Fruit fly (Drosophila melanogaster) whole organism, embryonic: Measurements from ENCODE around the gene CG13247.

ENCODE experiments used
- ATbp ChIP-seq: fragments of 200-800 bp; sonication (Bioruptor generic); optimal IDR thresholded peaks from 2 replicates; lab custom pipeline; 2017; ENCODE audit warnings: missing biosample characterization, mild to moderate bottlenecking, missing genetic modification characterization, missing genetic modification reagents
- Ada2b ChIP-seq: fragments of 200-800 bp; sonication (Bioruptor generic); IDR thresholded peaks from 2 replicates; pipeline ENCODE4 v1.3.6; 2022; ENCODE audit warnings: missing biosample characterization, missing genetic modification characterization
- CG10431 ChIP-seq: fragments of 200-800 bp; sonication (Bioruptor generic); optimal IDR thresholded peaks from 3 replicates; lab custom pipeline; 2018; ENCODE audit warnings: missing biosample characterization, mild to moderate bottlenecking, missing genetic modification characterization
- CG10959 ChIP-seq: fragments of 200-800 bp; sonication (Bioruptor generic); IDR thresholded peaks from 2 replicates; pipeline ENCODE4 v1.3.6; 2022; ENCODE audit warnings: missing biosample characterization, missing genetic modification characterization
- CG11560 ChIP-seq: fragments of 200-800 bp; sonication (Bioruptor generic); IDR thresholded peaks from 3 replicates; pipeline ENCODE4 v1.3.6; 2022; ENCODE audit warnings: missing biosample characterization, missing genetic modification characterization
- CG11696 ChIP-seq: fragments of 200-800 bp; sonication (Bioruptor generic); IDR thresholded peaks from 2 replicates; pipeline ENCODE4 v1.3.6; 2022; ENCODE audit warnings: missing biosample characterization, missing genetic modification characterization
- CG14667 ChIP-seq: fragments of 200-800 bp; sonication (Bioruptor generic); IDR thresholded peaks from 2 replicates; pipeline ENCODE4 v1.3.6; 2022; ENCODE audit warnings: missing biosample characterization, missing genetic modification characterization
- CG15011 ChIP-seq: fragments of 200-800 bp; sonication (Bioruptor generic); optimal IDR thresholded peaks from 3 replicates; lab custom pipeline; 2018; ENCODE audit warnings: missing biosample characterization, mild to moderate bottlenecking, missing genetic modification characterization
- CG16779 ChIP-seq: fragments of 200-800 bp; sonication (Bioruptor generic); IDR thresholded peaks from 2 replicates; pipeline ENCODE4 v1.3.6; 2022; ENCODE audit warnings: missing biosample characterization, missing genetic modification characterization
- CG31224 ChIP-seq: fragments of 200-800 bp; sonication (Bioruptor generic); IDR thresholded peaks from 2 replicates; pipeline ENCODE4 v1.3.6; 2022; ENCODE audit warnings: missing biosample characterization, missing genetic modification characterization
- CG31388 ChIP-seq: fragments of 200-800 bp; sonication (Bioruptor generic); optimal IDR thresholded peaks from 2 replicates; lab custom pipeline; 2016; ENCODE audit warnings: missing biosample characterization, missing genetic modification characterization
- CG31441 ChIP-seq: fragments of 200-800 bp; sonication (Bioruptor generic); IDR thresholded peaks from 2 replicates; pipeline ENCODE4 v1.3.6; 2022; ENCODE audit warnings: missing biosample characterization, missing genetic modification characterization
- CG32532 ChIP-seq: fragments of 200-800 bp; sonication (Bioruptor generic); IDR thresholded peaks from 2 replicates; pipeline ENCODE4 v1.3.6; 2022; ENCODE audit warnings: missing biosample characterization, missing genetic modification characterization
- CG6791 ChIP-seq: fragments of 200-800 bp; sonication (Bioruptor generic); IDR thresholded peaks from 3 replicates; pipeline ENCODE4 v1.3.6; 2022; ENCODE audit warnings: missing biosample characterization, missing genetic modification characterization; ENCODE audit not compliant: partially characterized antibody
- CG7928 ChIP-seq: fragments of 200-800 bp; sonication (Bioruptor generic); optimal IDR thresholded peaks from 2 replicates; lab custom pipeline; 2017; ENCODE audit warnings: missing biosample characterization, mild to moderate bottlenecking, missing genetic modification characterization
- CG9817 ChIP-seq: fragments of 200-800 bp; sonication (Bioruptor generic); optimal IDR thresholded peaks from 2 replicates; lab custom pipeline; 2018; ENCODE audit warnings: missing biosample characterization, mild to moderate bottlenecking, missing genetic modification characterization, moderate library complexity
- Doc2 ChIP-seq: fragments of 200-800 bp; sonication (Bioruptor generic); IDR thresholded peaks from 2 replicates; pipeline ENCODE4 v1.3.6; 2022; ENCODE audit warnings: missing biosample characterization, missing genetic modification characterization
- Eip74EF ChIP-seq, 2 experiments: fragments of 200-800 bp in 1 of 2; fragments of >200 bp in 1 of 2; sonication (Bioruptor generic) in 1 of 2; optimal IDR thresholded peaks; 2 replicates each; lab custom pipeline; 2017 to 2019; ENCODE audit warnings: missing biosample characterization in 2 of 2, missing genetic modification characterization in 2 of 2, mild to moderate bottlenecking in 1 of 2, moderate library complexity in 1 of 2
- Elba2 ChIP-seq: fragments of 200-800 bp; sonication (Bioruptor generic); optimal IDR thresholded peaks from 3 replicates; lab custom pipeline; 2016; ENCODE audit warnings: missing biosample characterization, missing genetic modification characterization
- HLH3B ChIP-seq: fragments of 200-800 bp; sonication (Bioruptor generic); IDR thresholded peaks from 2 replicates; pipeline ENCODE4 v1.3.6; 2022; ENCODE audit warnings: missing biosample characterization, missing genetic modification characterization
- HLH54F ChIP-seq: fragments of 200-800 bp; sonication (Bioruptor generic); optimal IDR thresholded peaks from 3 replicates; lab custom pipeline; 2016; ENCODE audit warnings: missing biosample characterization, missing genetic modification characterization
- Hand ChIP-seq: fragments of 200-800 bp; sonication (Bioruptor generic); optimal IDR thresholded peaks from 2 replicates; lab custom pipeline; 2017; ENCODE audit warnings: mild to moderate bottlenecking, missing biosample characterization, missing genetic modification reagents, missing genetic modification characterization
- HmgZ ChIP-seq: fragments of 200-800 bp; sonication (Bioruptor generic); optimal IDR thresholded peaks from 2 replicates; lab custom pipeline; 2018; ENCODE audit warnings: missing biosample characterization, mild to moderate bottlenecking, missing genetic modification characterization
- Hmr ChIP-seq: fragments of 200-800 bp; sonication (Bioruptor generic); optimal IDR thresholded peaks from 3 replicates; lab custom pipeline; 2017; ENCODE audit warnings: mild to moderate bottlenecking, missing biosample characterization, missing genetic modification reagents, missing genetic modification characterization
- Lhr ChIP-seq: fragments of 200-800 bp; sonication (Bioruptor generic); optimal IDR thresholded peaks from 3 replicates; lab custom pipeline; 2017; ENCODE audit warnings: mild to moderate bottlenecking, missing biosample characterization, missing genetic modification reagents, missing genetic modification characterization
- Lim3 ChIP-seq: fragments of 200-800 bp; sonication (Bioruptor generic); IDR thresholded peaks from 2 replicates; pipeline ENCODE4 v1.3.6; 2022; ENCODE audit warnings: missing biosample characterization, missing genetic modification characterization
- Nf-YC ChIP-seq: fragments of 200-800 bp; optimal IDR thresholded peaks from 3 replicates; lab custom pipeline; 2019; ENCODE audit warnings: missing biosample characterization, mild to moderate bottlenecking, missing genetic modification characterization, moderate library complexity
- Six4 ChIP-seq: fragments of 200-800 bp; sonication (Bioruptor generic); optimal IDR thresholded peaks from 2 replicates; lab custom pipeline; 2016; ENCODE audit warnings: missing biosample characterization, missing genetic modification characterization
- Ssrp ChIP-seq: fragments of 200-800 bp; sonication (Bioruptor generic); optimal IDR thresholded peaks from 2 replicates; lab custom pipeline; 2018; ENCODE audit warnings: missing biosample characterization, mild to moderate bottlenecking, missing genetic modification characterization, moderate library complexity
- bsh ChIP-seq, 2 experiments: fragments of 200-800 bp; sonication (Bioruptor generic); optimal IDR thresholded peaks; 2 replicates each; lab custom pipeline; 2017 to 2018; ENCODE audit warnings: mild to moderate bottlenecking in 2 of 2, missing biosample characterization in 2 of 2, missing genetic modification characterization in 2 of 2, moderate library complexity in 1 of 2
- cad ChIP-seq: fragments of >200 bp; optimal IDR thresholded peaks from 2 replicates; lab custom pipeline; 2017; ENCODE audit warnings: missing biosample characterization, missing genetic modification characterization
- chm ChIP-seq: fragments of 200-800 bp; sonication (Bioruptor generic); IDR thresholded peaks from 2 replicates; pipeline ENCODE4 v1.3.6; 2022; ENCODE audit warnings: missing biosample characterization, missing genetic modification characterization
- croc ChIP-seq: fragments of 200-800 bp; sonication (Bioruptor generic); conservative IDR thresholded peaks from 3 replicates; pipeline ENCODE4 v1.3.6; 2022; ENCODE audit warnings: missing biosample characterization, missing genetic modification characterization
- dimm ChIP-seq: fragments of 200-800 bp; sonication (Bioruptor generic); IDR thresholded peaks from 2 replicates; pipeline ENCODE4 v1.3.6; 2022; ENCODE audit warnings: missing biosample characterization, missing genetic modification characterization
- gsb ChIP-seq: fragments of 200-800 bp; sonication (Bioruptor generic); IDR thresholded peaks from 2 replicates; pipeline ENCODE4 v1.3.6; 2022; ENCODE audit warnings: missing biosample characterization, missing genetic modification characterization
- inv ChIP-seq: fragments of 200-800 bp; sonication (Bioruptor generic); IDR thresholded peaks from 2 replicates; pipeline ENCODE4 v1.3.6; 2022; ENCODE audit warnings: missing biosample characterization, missing genetic modification characterization; ENCODE audit not compliant: partially characterized antibody
- klu ChIP-seq: fragments of 200-800 bp; sonication (Bioruptor generic); IDR thresholded peaks from 2 replicates; pipeline ENCODE4 v1.3.6; 2022; ENCODE audit warnings: missing biosample characterization, missing genetic modification characterization
- mam ChIP-seq: fragments of 200-800 bp; sonication (Bioruptor generic); optimal IDR thresholded peaks from 3 replicates; lab custom pipeline; 2016; ENCODE audit warnings: missing biosample characterization, missing genetic modification characterization
- onecut ChIP-seq: fragments of 200-800 bp; sonication (Bioruptor generic); IDR thresholded peaks from 2 replicates; pipeline ENCODE4 v1.3.6; 2022; ENCODE audit warnings: missing biosample characterization, missing genetic modification characterization
- phol ChIP-seq: fragments of 200-800 bp; sonication (Bioruptor generic); optimal IDR thresholded peaks from 3 replicates; lab custom pipeline; 2018; ENCODE audit warnings: missing biosample characterization, mild to moderate bottlenecking, missing genetic modification characterization, moderate library complexity
- pum ChIP-seq: fragments of 200-800 bp; sonication (Bioruptor generic); optimal IDR thresholded peaks from 2 replicates; lab custom pipeline; 2016; ENCODE audit warnings: missing biosample characterization, missing genetic modification characterization
- run ChIP-seq: fragments of 200-800 bp; sonication (Bioruptor generic); optimal IDR thresholded peaks from 3 replicates; lab custom pipeline; 2018; ENCODE audit warnings: missing biosample characterization, mild to moderate bottlenecking, missing genetic modification characterization
- sim ChIP-seq: fragments of 200-800 bp; sonication (Bioruptor generic); IDR thresholded peaks from 2 replicates; pipeline ENCODE4 v1.3.6; 2022; ENCODE audit warnings: missing biosample characterization, missing genetic modification characterization
- sisA ChIP-seq: fragments of 200-800 bp; sonication (Bioruptor generic); IDR thresholded peaks from 2 replicates; pipeline ENCODE4 v1.3.6; 2022; ENCODE audit warnings: missing biosample characterization, missing genetic modification characterization
- tgo ChIP-seq: fragments of 200-800 bp; sonication (Bioruptor generic); IDR thresholded peaks from 3 replicates; pipeline ENCODE4 v1.3.6; 2022; ENCODE audit warnings: missing biosample characterization, missing genetic modification characterization
- trh ChIP-seq: fragments of 200-800 bp; sonication (Bioruptor generic); optimal IDR thresholded peaks from 2 replicates; lab custom pipeline; 2016; ENCODE audit warnings: missing biosample characterization, missing genetic modification characterization
- tup ChIP-seq: fragments of 200-800 bp; sonication (Bioruptor generic); optimal IDR thresholded peaks from 2 replicates; lab custom pipeline; 2016; ENCODE audit warnings: missing biosample characterization, mild to moderate bottlenecking, missing genetic modification characterization, moderate library complexity
- tx ChIP-seq: fragments of 200-800 bp; sonication (Bioruptor generic); optimal IDR thresholded peaks from 2 replicates; lab custom pipeline; 2016; ENCODE audit warnings: missing biosample characterization, missing genetic modification characterization
- unpg ChIP-seq: fragments of 200-800 bp; sonication (Bioruptor generic); optimal IDR thresholded peaks from 3 replicates; lab custom pipeline; 2018; ENCODE audit warnings: missing biosample characterization, mild to moderate bottlenecking, missing genetic modification characterization, moderate library complexity
- zen ChIP-seq: fragments of 200-800 bp; sonication (Bioruptor generic); optimal IDR thresholded peaks from 3 replicates; lab custom pipeline; 2018; ENCODE audit warnings: missing biosample characterization, mild to moderate bottlenecking, missing genetic modification characterization, moderate library complexity

The CG13247 gene

DNA sequence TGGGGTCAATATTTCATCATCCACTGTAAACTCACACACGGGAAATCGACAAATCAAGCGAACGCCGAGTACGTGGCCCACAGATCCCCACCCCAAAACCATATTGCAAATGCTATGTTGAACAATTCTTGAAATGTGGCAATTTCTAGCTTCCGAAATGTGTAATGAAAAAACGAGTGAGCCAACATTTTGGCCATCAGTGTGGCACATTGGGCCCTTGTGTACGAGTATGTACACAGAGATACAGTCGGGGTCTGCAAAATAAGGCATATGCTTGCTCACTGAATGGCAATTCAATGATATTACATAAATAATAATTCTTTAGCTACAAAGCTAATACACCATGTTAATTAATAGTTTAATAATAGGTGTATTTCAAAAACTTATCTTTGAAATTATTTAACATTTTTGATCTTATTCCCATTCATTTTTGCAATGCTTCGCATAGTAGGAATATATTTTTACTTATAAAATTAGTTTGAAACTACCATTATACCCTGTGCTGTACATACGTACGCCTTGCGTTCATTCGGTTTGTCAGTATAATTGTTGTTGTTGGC is 29.5 kb downstream of the CG13247 start (continued):
- TF ChIP-seq CG32532 (GFP tag; lab: Robert Waterston, UW) (peak; percentile 91), pum (GFP tag; lab: Kevin White, UChicago) (peak; percentile 56), cad (GFP tag; lab: Kevin White, UChicago) (no peak), Lim3 (GFP tag; lab: Robert Waterston, UW) (peak; percentile 52; the same call in 1 of the 2 replicates), Doc2 (no peak), CG6791 (no peak), sisA (GFP tag; lab: Robert Waterston, UW) (peak; percentile 85), Hand (GFP tag; lab: Kevin White, UChicago) (peak; percentile 84), dimm (0 out of 2 replicates have a peak, but pooled peaks have one; percentile 35), CG9817 (peak; percentile 82), CG11560 (tag; lab: Robert Waterston, UW) (peak; percentile 74), inv (no peak), Lhr (peak; percentile 40), CG31224 (peak; percentile 68), zen (tag; lab: Kevin White, UChicago) (peak; percentile 72), HLH54F (GFP tag; lab: Kevin White, UChicago) (peak; percentile 85), mam (GFP tag; lab: Kevin White, UChicago) (peak; percentile 86), sim (GFP tag; lab: Robert Waterston, UW) (peak; percentile 24; the same call in 1 of the 2 replicates), CG31388 (GFP tag; lab: Kevin White, UChicago) (peak; percentile 58), croc (peak; percentile 72), CG15011 (peak; percentile 89), Elba2 (GFP tag; lab: Kevin White, UChicago) (peak; percentile 27), Hmr (peak; percentile 89), Ssrp (tag; lab: Kevin White, UChicago) (peak; percentile 83), Ada2b (peak; percentile 80), onecut (GFP tag; lab: Robert Waterston, UW) (peak; percentile 79), CG7928 (GFP tag; lab: Kevin White, UChicago) (peak; percentile 26), CG16779 (GFP tag; lab: Robert Waterston, UW) (peak; percentile 66), HmgZ (tag; lab: Kevin White, UChicago) (peak; percentile 92), ATbp (GFP tag; lab: Kevin White, UChicago) (peak; percentile 80), tx (peak; percentile 74), CG11696 (GFP tag; lab: Robert Waterston, UW) (peak; percentile 95), Eip74EF (GFP tag; optimal IDR thresholded peaks at IDR 0.05; lab: Kevin White, UChicago) (peak in 1 of 2 experiments; percentile 89), gsb (GFP tag; lab: Robert Waterston, UW) (peak; percentile 87), tgo (peak; percentile 85), CG14667 (peak; percentile 74), Nf-YC (tag; lab: Kevin White, UChicago) (peak; percentile 82), CG31441 (peak; percentile 93), HLH3B (peak; percentile 75), tup (peak; percentile 56), chm (GFP tag; lab: Robert Waterston, UW) (peak; percentile 79), klu (GFP tag; lab: Robert Waterston, UW) (peak; percentile 82), unpg (GFP tag; lab: Kevin White, UChicago) (peak; percentile 88), bsh (GFP tag; optimal IDR thresholded peaks at IDR 0.05; lab: Kevin White, UChicago) (peak; percentile 82 to 86), phol (tag; lab: Kevin White, UChicago) (peak; percentile 87), trh (GFP tag; lab: Kevin White, UChicago) (peak; percentile 73), CG10431 (GFP tag; lab: Kevin White, UChicago) (peak; percentile 54), Six4 (peak; percentile 80), run (tag; lab: Kevin White, UChicago) (peak; percentile 86), CG10959 (GFP tag; lab: Robert Waterston, UW) (peak; percentile 44; the same call in 1 of the 2 replicates)
